Fruit fly (Drosophila melanogaster) whole organism, embryonic: ENCODE measurements around the gene CG10195.

Experiments
- Bgb ChIP-seq: fragments of 200-800 bp; sonication (Bioruptor generic); IDR thresholded peaks from 2 replicates; pipeline ENCODE4 v1.3.6; 2022; ENCODE audit warnings: missing biosample characterization, missing genetic modification characterization; ENCODE audit not compliant: partially characterized antibody
- BtbVII ChIP-seq: fragments of 200-800 bp; sonication (Bioruptor generic); optimal IDR thresholded peaks from 3 replicates; lab custom pipeline; 2017; ENCODE audit warnings: missing biosample characterization, mild to moderate bottlenecking, missing genetic modification characterization
- CG10321 ChIP-seq: fragments of 200-800 bp; sonication (Bioruptor generic); IDR thresholded peaks from 2 replicates; pipeline ENCODE4 v1.3.6; 2022; ENCODE audit warnings: missing biosample characterization, missing genetic modification characterization
- CG10462 ChIP-seq: fragments of 200-800 bp; sonication (Bioruptor generic); optimal IDR thresholded peaks from 2 replicates; lab custom pipeline; 2016; ENCODE audit warnings: missing biosample characterization, missing genetic modification characterization
- CG13775 ChIP-seq: fragments of 200-800 bp; sonication (Bioruptor generic); optimal IDR thresholded peaks from 3 replicates; lab custom pipeline; 2017; ENCODE audit warnings: missing biosample characterization, mild to moderate bottlenecking, missing genetic modification characterization
- CG17328 ChIP-seq: fragments of 200-800 bp; sonication (Bioruptor generic); IDR thresholded peaks from 2 replicates; pipeline ENCODE4 v1.3.6; 2022; ENCODE audit warnings: missing biosample characterization, missing genetic modification characterization
- CG1832 ChIP-seq: fragments of 200-800 bp; sonication (Bioruptor generic); optimal IDR thresholded peaks from 2 replicates; lab custom pipeline; 2017; ENCODE audit warnings: missing biosample characterization, mild to moderate bottlenecking, missing genetic modification characterization, inconsistent platforms
- CG2712 ChIP-seq: fragments of 200-800 bp; optimal IDR thresholded peaks from 3 replicates; lab custom pipeline; 2019; ENCODE audit warnings: missing biosample characterization, mild to moderate bottlenecking, missing genetic modification characterization, moderate library complexity
- CG4424 ChIP-seq: fragments of 200-800 bp; sonication (Bioruptor generic); optimal IDR thresholded peaks from 3 replicates; lab custom pipeline; 2016; ENCODE audit warnings: missing biosample characterization, missing genetic modification characterization
- CG4854 ChIP-seq: fragments of 200-800 bp; sonication (Bioruptor generic); optimal IDR thresholded peaks from 2 replicates; lab custom pipeline; 2016; ENCODE audit warnings: missing biosample characterization, missing genetic modification characterization, inconsistent platforms
- CG5180 ChIP-seq: fragments of 200-800 bp; sonication (Bioruptor generic); optimal IDR thresholded peaks from 3 replicates; lab custom pipeline; 2017; ENCODE audit warnings: missing biosample characterization, missing genetic modification characterization, mild to moderate bottlenecking, moderate library complexity, missing genetic modification reagents
- CG6272 ChIP-seq: fragments of 200-800 bp; sonication (Bioruptor generic); IDR thresholded peaks from 2 replicates; pipeline ENCODE4 v1.3.6; 2022; ENCODE audit warnings: missing biosample characterization, missing genetic modification characterization
- CG7556 ChIP-seq: fragments of 200-800 bp; sonication (Bioruptor generic); optimal IDR thresholded peaks from 2 replicates; lab custom pipeline; 2017; ENCODE audit warnings: missing biosample characterization, mild to moderate bottlenecking, missing genetic modification characterization
- CG8089 ChIP-seq: fragments of 200-800 bp; sonication (Bioruptor generic); optimal IDR thresholded peaks from 3 replicates; lab custom pipeline; 2016; ENCODE audit warnings: missing biosample characterization, missing genetic modification characterization
- CG9437 ChIP-seq: fragments of 200-800 bp; sonication (Bioruptor generic); optimal IDR thresholded peaks from 2 replicates; lab custom pipeline; 2018; ENCODE audit warnings: missing biosample characterization, mild to moderate bottlenecking, missing genetic modification characterization
- Dbx ChIP-seq: fragments of 200-800 bp; sonication (Bioruptor generic); IDR thresholded peaks from 3 replicates; pipeline ENCODE4 v1.3.6; 2022; ENCODE audit warnings: missing biosample characterization, missing genetic modification characterization
- Dek ChIP-seq: fragments of 200-800 bp; sonication (Bioruptor generic); optimal IDR thresholded peaks from 3 replicates; lab custom pipeline; 2019; ENCODE audit warnings: missing biosample characterization, mild to moderate bottlenecking, missing genetic modification characterization, moderate library complexity
- Drgx ChIP-seq: fragments of 200-800 bp; sonication (Bioruptor generic); IDR thresholded peaks from 2 replicates; pipeline ENCODE4 v1.3.6; 2022; ENCODE audit warnings: missing biosample characterization, missing genetic modification characterization
- GATAe ChIP-seq: fragments of 200-800 bp; sonication (Bioruptor generic); conservative IDR thresholded peaks from 2 replicates; pipeline ENCODE4 v1.3.6; 2022; ENCODE audit warnings: missing biosample characterization, missing genetic modification characterization
- Gug ChIP-seq: fragments of 200-800 bp; sonication (Bioruptor generic); IDR thresholded peaks from 4 replicates; pipeline ENCODE4 v1.3.6; 2022; ENCODE audit warnings: missing biosample characterization, missing genetic modification characterization
- Hmr ChIP-seq: fragments of 200-800 bp; sonication (Bioruptor generic); optimal IDR thresholded peaks from 3 replicates; lab custom pipeline; 2017; ENCODE audit warnings: mild to moderate bottlenecking, missing biosample characterization, missing genetic modification reagents, missing genetic modification characterization
- Med ChIP-seq: fragments of 200-800 bp; sonication (Bioruptor generic); peaks from one replicate; lab custom pipeline; 2016; ENCODE audit warnings: missing biosample characterization, missing genetic modification characterization, mild to moderate bottlenecking, inconsistent platforms, moderate library complexity
- NC2β ChIP-seq: fragments of 200-800 bp; sonication (Bioruptor generic); optimal IDR thresholded peaks from 2 replicates; lab custom pipeline; 2016; ENCODE audit warnings: missing biosample characterization, missing genetic modification characterization
- Rx ChIP-seq: fragments of 200-800 bp; sonication (Bioruptor generic); IDR thresholded peaks from 2 replicates; pipeline ENCODE4 v1.3.6; 2022; ENCODE audit warnings: missing biosample characterization, missing genetic modification characterization
- Sox100B ChIP-seq: fragments of 200-800 bp; sonication (Bioruptor generic); optimal IDR thresholded peaks from 3 replicates; lab custom pipeline; 2018; ENCODE audit warnings: missing biosample characterization, mild to moderate bottlenecking, missing genetic modification characterization
- Sox102F ChIP-seq: fragments of 200-800 bp; sonication (Bioruptor generic); optimal IDR thresholded peaks from 2 replicates; lab custom pipeline; 2018; ENCODE audit warnings: missing biosample characterization, mild to moderate bottlenecking, missing genetic modification characterization, moderate library complexity
- Spps ChIP-seq: fragments of 200-800 bp; sonication (Bioruptor generic); optimal IDR thresholded peaks from 2 replicates; lab custom pipeline; 2018; ENCODE audit warnings: missing biosample characterization, mild to moderate bottlenecking, missing genetic modification characterization
- Sry-δ ChIP-seq: fragments of 200-800 bp; sonication (Bioruptor generic); optimal IDR thresholded peaks from 2 replicates; lab custom pipeline; 2016; ENCODE audit warnings: missing biosample characterization, missing genetic modification characterization
- Xbp1 ChIP-seq: fragments of 200-800 bp; sonication (Bioruptor generic); optimal IDR thresholded peaks from 3 replicates; lab custom pipeline; 2016; ENCODE audit warnings: missing biosample characterization, mild to moderate bottlenecking, missing genetic modification characterization
- abd-A ChIP-seq: fragments of 200-800 bp; sonication (Bioruptor generic); optimal IDR thresholded peaks from 3 replicates; lab custom pipeline; 2019; ENCODE audit warnings: missing biosample characterization, mild to moderate bottlenecking, missing genetic modification characterization, moderate library complexity
- amos ChIP-seq: fragments of 200-800 bp; sonication (Bioruptor generic); IDR thresholded peaks from 2 replicates; pipeline ENCODE4 v1.3.6; 2022; ENCODE audit warnings: missing biosample characterization, missing genetic modification characterization; ENCODE audit not compliant: partially characterized antibody
- ara ChIP-seq: fragments of 200-800 bp; sonication (Bioruptor generic); IDR thresholded peaks from 2 replicates; pipeline ENCODE4 v1.3.6; 2022; ENCODE audit warnings: missing biosample characterization, missing genetic modification characterization
- br ChIP-seq: fragments of >200 bp; optimal IDR thresholded peaks from 2 replicates; lab custom pipeline; 2017
- chif ChIP-seq, 2 experiments: fragments of 200-800 bp; sonication (Bioruptor generic); optimal IDR thresholded peaks; 3 replicates each; lab custom pipeline; 2016; ENCODE audit warnings: missing biosample characterization in 2 of 2, missing genetic modification characterization in 2 of 2
- corto ChIP-seq: fragments of 200-800 bp; sonication (Bioruptor generic); optimal IDR thresholded peaks from 2 replicates; lab custom pipeline; 2016; ENCODE audit warnings: missing biosample characterization, mild to moderate bottlenecking, missing genetic modification characterization, moderate library complexity
- crp ChIP-seq, 2 experiments: fragments of 200-800 bp; sonication (Bioruptor generic); optimal IDR thresholded peaks; 2 replicates in 1 of 2; 3 replicates in 1 of 2; lab custom pipeline; 2017; ENCODE audit warnings: missing biosample characterization in 2 of 2, missing genetic modification characterization in 2 of 2, mild to moderate bottlenecking in 1 of 2, moderate library complexity in 1 of 2
- gce ChIP-seq: fragments of 200-800 bp; sonication (Bioruptor generic); IDR thresholded peaks from 3 replicates; pipeline ENCODE4 v1.3.6; 2022; ENCODE audit warnings: missing biosample characterization, missing genetic modification characterization
- jumu ChIP-seq: fragments of 200-800 bp; sonication (Bioruptor generic); optimal IDR thresholded peaks from 3 replicates; lab custom pipeline; 2016; ENCODE audit warnings: missing biosample characterization, missing genetic modification characterization
- lmd ChIP-seq: fragments of 200-800 bp; sonication (Bioruptor generic); IDR thresholded peaks from 2 replicates; pipeline ENCODE4 v1.3.6; 2022; ENCODE audit warnings: missing biosample characterization, missing genetic modification characterization
- mirr ChIP-seq: fragments of 200-800 bp; sonication (Bioruptor generic); optimal IDR thresholded peaks from 3 replicates; lab custom pipeline; 2018; ENCODE audit warnings: missing biosample characterization, mild to moderate bottlenecking, missing genetic modification characterization
- pita ChIP-seq: fragments of 200-800 bp; sonication (Bioruptor generic); optimal IDR thresholded peaks from 2 replicates; lab custom pipeline; 2017; ENCODE audit warnings: missing biosample characterization, mild to moderate bottlenecking, missing genetic modification characterization
- pzg ChIP-seq: fragments of 200-800 bp; sonication (Bioruptor generic); optimal IDR thresholded peaks from 3 replicates; lab custom pipeline; 2018; ENCODE audit warnings: missing biosample characterization, mild to moderate bottlenecking, missing genetic modification characterization, moderate library complexity
- run ChIP-seq: fragments of 200-800 bp; sonication (Bioruptor generic); optimal IDR thresholded peaks from 3 replicates; lab custom pipeline; 2018; ENCODE audit warnings: missing biosample characterization, mild to moderate bottlenecking, missing genetic modification characterization
- sc ChIP-seq, 3 experiments: fragments of >200 bp in 2 of 3; fragments of 200-800 bp in 1 of 3; sonication (Bioruptor generic) in 1 of 3; optimal IDR thresholded peaks; 2 replicates in 2 of 3; 3 replicates in 1 of 3; lab custom pipeline; 2017; ENCODE audit warnings: mild to moderate bottlenecking in 1 of 3, missing biosample characterization in 1 of 3, missing genetic modification characterization in 1 of 3, missing genetic modification reagents in 1 of 3
- sens ChIP-seq: fragments of 200-800 bp; sonication (Bioruptor generic); peaks from one replicate; lab custom pipeline; 2016; ENCODE audit warnings: missing biosample characterization, missing genetic modification characterization
- seq ChIP-seq: fragments of 200-800 bp; sonication (Bioruptor generic); IDR thresholded peaks from 2 replicates; pipeline ENCODE4 v1.3.6; 2022; ENCODE audit warnings: missing biosample characterization, missing genetic modification characterization
- slou ChIP-seq: fragments of 200-800 bp; sonication (Bioruptor generic); optimal IDR thresholded peaks from 3 replicates; lab custom pipeline; 2016; ENCODE audit warnings: missing biosample characterization, missing genetic modification characterization
- tap ChIP-seq: fragments of 200-800 bp; optimal IDR thresholded peaks from 3 replicates; lab custom pipeline; 2019; ENCODE audit warnings: missing biosample characterization, mild to moderate bottlenecking, missing genetic modification characterization, moderate library complexity
- ttk ChIP-seq: fragments of 200-800 bp; sonication (Bioruptor generic); IDR thresholded peaks from 2 replicates; pipeline ENCODE4 v2.1.2; 2022; ENCODE audit warnings: missing biosample characterization, missing genetic modification characterization
- yki ChIP-seq: fragments of >200 bp; optimal IDR thresholded peaks from 3 replicates; lab custom pipeline; 2018
- zen2 ChIP-seq: fragments of 200-800 bp; sonication (Bioruptor generic); IDR thresholded peaks from 3 replicates; pipeline ENCODE4 v1.3.6; 2022; ENCODE audit warnings: missing biosample characterization, missing genetic modification characterization; ENCODE audit not compliant: partially characterized antibody

The CG10195 gene

dm6 chr2L:19489997-19490461 lies 5.5 kb upstream of the CG10195 start, which contains the start of the genes CG10194 and CG18094 (continued):
- TF ChIP-seq CG10462 (GFP tag; lab: Kevin White, UChicago) (no peak), yki (lab: Kevin White, UChicago) (no peak), Med (peak; percentile 71), CG10321 (GFP tag; lab: Robert Waterston, UW) (no peak), CG8089 (GFP tag; lab: Kevin White, UChicago) (no peak), BtbVII (GFP tag; lab: Kevin White, UChicago) (no peak), sens (peak; percentile 27), Rx (GFP tag; lab: Robert Waterston, UW) (no peak), Sox102F (no peak), lmd (GFP tag; lab: Robert Waterston, UW) (no peak), mirr (GFP tag; lab: Kevin White, UChicago) (no peak), CG13775 (GFP tag; lab: Kevin White, UChicago) (peak; percentile 47), run (tag; lab: Kevin White, UChicago) (no peak), seq (peak; percentile 55; the same call in 1 of the 2 replicates), Dek (tag; lab: Kevin White, UChicago) (peak; percentile 25), CG4424 (GFP tag; lab: Kevin White, UChicago) (peak; percentile 16), CG7556 (no peak), tap (no peak), CG17328 (no peak), crp (GFP tag; optimal IDR thresholded peaks at IDR 0.05; lab: Kevin White, UChicago) (peak; percentile 29 to 88), Gug (GFP tag; lab: Robert Waterston, UW) (no peak), abd-A (tag; lab: Kevin White, UChicago) (no peak), jumu (no peak), CG4854 (no peak), Sox100B (GFP tag; lab: Kevin White, UChicago) (no peak), pita (GFP tag; lab: Kevin White, UChicago) (no peak), Sry-δ (GFP tag; lab: Kevin White, UChicago) (peak; percentile 62), Xbp1 (GFP tag; lab: Kevin White, UChicago) (peak; percentile 52), CG1832 (GFP tag; lab: Kevin White, UChicago) (no peak), br (no peak), Drgx (no peak; the same call in 1 of the 2 replicates), sc (optimal IDR thresholded peaks at IDR 0.05; lab: Kevin White, UChicago) (no peak), sc (GFP tag; optimal IDR thresholded peaks at IDR 0.05; lab: Kevin White, UChicago) (no peak), corto (GFP tag; lab: Kevin White, UChicago) (no peak), CG9437 (GFP tag; lab: Kevin White, UChicago) (peak; percentile 28), NC2β (GFP tag; lab: Kevin White, UChicago) (no peak), CG2712 (tag; lab: Kevin White, UChicago) (peak; percentile 65), Spps (tag; lab: Kevin White, UChicago) (no peak), Bgb (peak; percentile 66; the same call in 1 of the 2 replicates), zen2 (GFP tag; lab: Robert Waterston, UW) (peak; percentile 72), Hmr (GFP tag; lab: Kevin White, UChicago) (no peak), CG5180 (GFP tag; lab: Kevin White, UChicago) (no peak), slou (GFP tag; lab: Kevin White, UChicago) (no peak), Dbx (GFP tag; lab: Robert Waterston, UW) (0 out of 3 replicates have a peak, but pooled peaks have one; percentile 35), GATAe (no peak), gce (no peak), chif (GFP tag; optimal IDR thresholded peaks at IDR 0.05; lab: Kevin White, UChicago) (no peak), ttk (GFP tag; lab: Robert Waterston, UW) (no peak), ara (GFP tag; lab: Robert Waterston, UW) (no peak), CG6272 (GFP tag; lab: Robert Waterston, UW) (no peak), pzg (GFP tag; lab: Kevin White, UChicago) (peak; percentile 41), amos (GFP tag; lab: Robert Waterston, UW) (peak; percentile 69; the same call in 1 of the 2 replicates)
